Worm (Caenorhabditis elegans): ENCODE data around the gene F41G3.5.

DNA sequence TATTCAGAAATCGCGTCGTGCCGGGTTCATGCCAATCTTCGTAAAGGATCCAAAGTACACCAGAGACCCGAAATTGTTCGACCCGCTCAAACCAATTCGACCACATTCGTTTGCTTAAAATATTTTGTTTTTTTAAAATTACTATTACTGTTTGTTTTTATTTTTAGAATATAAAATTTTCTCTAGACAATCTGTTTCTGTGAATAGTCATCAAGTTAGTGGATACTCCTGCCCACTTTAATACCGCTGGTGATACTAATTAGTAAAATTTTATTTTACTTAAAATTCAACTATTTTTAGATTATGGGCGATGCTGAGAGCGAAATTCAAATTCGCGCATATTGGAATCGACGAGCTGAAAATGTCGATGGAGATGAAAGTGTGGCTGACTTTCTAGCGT is 9.9 kb upstream of the F41G3.5 start, which contains the start of gene T14B4.1:
- TF ChIP-seq nhr-11 (tag; optimal IDR thresholded peaks at IDR 0.05) (no peak), unc-55 (GFP tag; optimal IDR thresholded peaks at IDR 0.05) (no peak), unc-42 (tag; optimal IDR thresholded peaks at IDR 0.05) (no peak), unc-3 (GFP tag; conservative IDR thresholded peaks at IDR 0.05) (no peak), unc-3 (tag; optimal IDR thresholded peaks at IDR 0.05) (no peak), eyg-1 (tag; optimal IDR thresholded peaks at IDR 0.05) (no peak), ztf-16 (tag; optimal IDR thresholded peaks at IDR 0.05) (no peak), fax-1 (tag; optimal IDR thresholded peaks at IDR 0.05) (no peak), C38D4.7 (GFP tag; optimal IDR thresholded peaks at IDR 0.05) (no peak), madf-2 (tag; optimal IDR thresholded peaks at IDR 0.05) (no peak), ceh-48 (tag; optimal IDR thresholded peaks at IDR 0.05) (no peak), elt-2 (tag; optimal IDR thresholded peaks at IDR 0.05) (no peak), lim-6 (tag; optimal IDR thresholded peaks at IDR 0.05) (no peak), che-1 (tag; optimal IDR thresholded peaks at IDR 0.05) (no peak), ama-1 (optimal IDR thresholded peaks at IDR 0.05) (no peak)

All from whole organism, late embryonic.